Worm (Caenorhabditis elegans) whole organism, mixed stage, embryonic: ENCODE measurements around the gene clec-71.
"Not testable (repeated sequence)": the region's sequence is repeated elsewhere in the genome, so short reads cannot be mapped to it uniquely, and the experiment has no call there.

Experiments
- M03D4.4 ChIP-seq: sonication (generic microtip); optimal IDR thresholded peaks from 2 replicates; lab custom pipeline; 2017; ENCODE audit warnings: mild to moderate bottlenecking, missing genetic modification characterization, missing compliant biosample characterization
- bed-3 ChIP-seq: fragments of 200-800 bp; sonication (Bioruptor generic); optimal IDR thresholded peaks from 3 replicates; lab custom pipeline; 2018; ENCODE audit warnings: mild to moderate bottlenecking, missing genetic modification characterization, moderate library complexity, missing compliant biosample characterization
- ceh-39 ChIP-seq: fragments of 150-350 bp; optimal IDR thresholded peaks from 2 replicates; lab custom pipeline; 2014; ENCODE audit warnings: missing biosample characterization, missing genetic modification characterization
- ceh-43 ChIP-seq: fragments of 200-800 bp; sonication (Bioruptor generic); optimal IDR thresholded peaks from 2 replicates; lab custom pipeline; 2018; ENCODE audit warnings: mild to moderate bottlenecking, missing genetic modification characterization, moderate library complexity, missing compliant biosample characterization
- ces-1 ChIP-seq: fragments of 150-350 bp; optimal IDR thresholded peaks from 2 replicates; lab custom pipeline; 2014; ENCODE audit warnings: missing biosample characterization, missing genetic modification reagents, missing genetic modification characterization
- drap-1 ChIP-seq: fragments of 200-800 bp; sonication (Bioruptor generic); optimal IDR thresholded peaks from 3 replicates; lab custom pipeline; 2018; ENCODE audit warnings: mild to moderate bottlenecking, missing genetic modification characterization, missing compliant biosample characterization
- flh-1 ChIP-seq: fragments of 200-800 bp; sonication (Bioruptor generic); optimal IDR thresholded peaks from 2 replicates; lab custom pipeline; 2018; ENCODE audit warnings: mild to moderate bottlenecking, missing genetic modification characterization, moderate library complexity, missing compliant biosample characterization
- ham-2 ChIP-seq: fragments of 200-800 bp; sonication (Bioruptor generic); optimal IDR thresholded peaks from 2 replicates; lab custom pipeline; 2018; ENCODE audit warnings: mild to moderate bottlenecking, missing genetic modification characterization, missing compliant biosample characterization
- hlh-1 ChIP-seq: fragments of 150-350 bp; optimal IDR thresholded peaks from 2 replicates; lab custom pipeline; 2014; ENCODE audit warnings: missing biosample characterization, missing genetic modification reagents, missing genetic modification characterization
- lin-32 ChIP-seq: fragments of 200-800 bp; sonication (Bioruptor generic); optimal IDR thresholded peaks from 2 replicates; lab custom pipeline; 2018; ENCODE audit warnings: mild to moderate bottlenecking, missing genetic modification characterization, missing compliant biosample characterization
- mab-5 ChIP-seq: fragments of 150-350 bp; optimal IDR thresholded peaks from 2 replicates; lab custom pipeline; 2014; ENCODE audit warnings: missing biosample characterization, missing genetic modification characterization
- mep-1 ChIP-seq: fragments of 150-350 bp; optimal IDR thresholded peaks from 2 replicates; lab custom pipeline; 2017; ENCODE audit warnings: missing biosample characterization, missing genetic modification reagents, missing genetic modification characterization, inconsistent platforms
- mls-2 ChIP-seq: sonication (generic microtip); optimal IDR thresholded peaks from 2 replicates; lab custom pipeline; 2016; ENCODE audit warnings: mild to moderate bottlenecking, missing genetic modification characterization, moderate library complexity, missing compliant biosample characterization
- nhr-12 ChIP-seq: fragments of 150-350 bp; optimal IDR thresholded peaks from 2 replicates; lab custom pipeline; 2014; ENCODE audit warnings: missing biosample characterization, missing genetic modification characterization
- nhr-2 ChIP-seq: fragments of 150-350 bp; optimal IDR thresholded peaks from 2 replicates; lab custom pipeline; 2014; ENCODE audit warnings: missing biosample characterization, missing genetic modification characterization
- nhr-237 ChIP-seq: fragments of 150-350 bp; optimal IDR thresholded peaks from 2 replicates; lab custom pipeline; 2014; ENCODE audit warnings: missing biosample characterization, missing genetic modification characterization
- nhr-76 ChIP-seq: sonication (generic microtip); optimal IDR thresholded peaks from 2 replicates; lab custom pipeline; 2017; ENCODE audit warnings: missing biosample characterization, missing genetic modification characterization
- pha-4 ChIP-seq: fragments of 150-350 bp; optimal IDR thresholded peaks from 2 replicates; lab custom pipeline; 2018; ENCODE audit warnings: missing biosample characterization, missing genetic modification reagents, missing genetic modification characterization
- sem-2 ChIP-seq: fragments of 200-800 bp; sonication (Bioruptor generic); optimal IDR thresholded peaks from 2 replicates; lab custom pipeline; 2018; ENCODE audit warnings: mild to moderate bottlenecking, missing genetic modification characterization, missing compliant biosample characterization
- snpc-4 ChIP-seq: fragments of 150-350 bp; optimal IDR thresholded peaks from 2 replicates; lab custom pipeline; 2014; ENCODE audit warnings: missing biosample characterization, missing genetic modification characterization
- sptf-1 ChIP-seq: sonication (generic microtip); optimal IDR thresholded peaks from 2 replicates; lab custom pipeline; 2017; ENCODE audit warnings: mild to moderate bottlenecking, missing genetic modification characterization, moderate library complexity, missing compliant biosample characterization
- tbx-8 ChIP-seq: fragments of 200-800 bp; sonication (Bioruptor generic); optimal IDR thresholded peaks from 2 replicates; lab custom pipeline; 2018; ENCODE audit warnings: mild to moderate bottlenecking, missing genetic modification characterization, moderate library complexity, missing compliant biosample characterization
- unc-120 ChIP-seq: sonication (generic microtip); optimal IDR thresholded peaks from 2 replicates; lab custom pipeline; 2017; ENCODE audit warnings: missing genetic modification characterization, missing compliant biosample characterization; ENCODE audit not compliant: poor library complexity, severe bottlenecking
- unc-39 ChIP-seq: fragments of 150-350 bp; optimal IDR thresholded peaks from 2 replicates; lab custom pipeline; 2014; ENCODE audit warnings: missing biosample characterization, missing genetic modification characterization
- unc-62 ChIP-seq: fragments of 150-350 bp; optimal IDR thresholded peaks from 2 replicates; lab custom pipeline; 2014; ENCODE audit warnings: missing biosample characterization, missing genetic modification reagents, missing genetic modification characterization
- ztf-11 ChIP-seq: fragments of 150-350 bp; optimal IDR thresholded peaks from 2 replicates; lab custom pipeline; 2014; ENCODE audit warnings: missing biosample characterization, missing genetic modification characterization

The clec-71 gene

ce11 chrIV:3911848-3912247 lies 25.4 kb upstream of the clec-71 start, which contains the start of gene F56D6.18:
Gene F56D6.18, minus strand, starts transcription at chrIV:3911948.
- not testable (repeated sequence) for TF ChIP-seq ceh-43 (GFP tag; lab: Kevin White, UChicago); nhr-76 (tag; lab: Kevin White, UChicago); sem-2 (GFP tag; lab: Kevin White, UChicago)

- TF ChIP-seq bed-3 (GFP tag; lab: Kevin White, UChicago) (no peak), unc-39 (tag; lab: Kevin White, UChicago) (no peak), ztf-11 (tag; lab: Kevin White, UChicago) (no peak), ces-1 (no peak), sem-2 (GFP tag; lab: Kevin White, UChicago) (no peak), ceh-43 (GFP tag; lab: Kevin White, UChicago) (no peak)
- TF ChIP-seq, all 35 proteins: peak for 0
Observed at ce11 chrIV:3912598-3912997, 24.7 kb upstream of the clec-71 start, which contains the start of gene F56D6.20. Gene F56D6.20, plus strand, starts transcription at chrIV:3912898.

- TF ChIP-seq drap-1 (GFP tag; lab: Kevin White, UChicago) (no peak), sem-2 (GFP tag; lab: Kevin White, UChicago) (no peak), hlh-1 (tag; lab: Kevin White, UChicago) (no peak), M03D4.4 (tag; lab: Kevin White, UChicago) (no peak), unc-120 (tag; lab: Kevin White, UChicago) (no peak), pha-4 (no peak), nhr-76 (tag; lab: Kevin White, UChicago) (no peak), nhr-2 (tag; lab: Kevin White, UChicago) (no peak), ztf-11 (tag; lab: Kevin White, UChicago) (no peak)
- TF ChIP-seq, all 35 proteins: peak for 0
Observed at ce11 chrIV:3914462-3914861, 22.8 kb upstream of the clec-71 start, which contains the start of gene F56D6.19. Gene F56D6.19, plus strand, starts transcription at chrIV:3914762.

- TF ChIP-seq flh-1 (GFP tag; lab: Kevin White, UChicago) (no peak), tbx-8 (GFP tag; lab: Kevin White, UChicago) (no peak), nhr-12 (tag; lab: Kevin White, UChicago) (no peak), unc-120 (tag; lab: Kevin White, UChicago) (no peak), mab-5 (tag; lab: Kevin White, UChicago) (no peak), mls-2 (tag; lab: Kevin White, UChicago) (no peak), pha-4 (no peak), mep-1 (tag; lab: Kevin White, UChicago) (no peak), hlh-1 (tag; lab: Kevin White, UChicago) (no peak), ces-1 (no peak), sptf-1 (tag; lab: Kevin White, UChicago) (no peak), nhr-76 (tag; lab: Kevin White, UChicago) (no peak), snpc-4 (tag; lab: Kevin White, UChicago) (no peak)
- TF ChIP-seq, all 35 proteins: peak for 0
Observed at ce11 chrIV:3915296-3915695, 22.0 kb upstream of the clec-71 start, which contains the start of gene srz-20. Gene srz-20, plus strand, starts transcription at chrIV:3915596.

ce11 chrIV:3917405-3917804 lies 19.9 kb upstream of the clec-71 start, which contains the start of gene F56D6.14:
Gene F56D6.14, plus strand, starts transcription at chrIV:3917705.
- TF ChIP-seq ces-1 (no peak), pha-4 (no peak), bed-3 (GFP tag; lab: Kevin White, UChicago) (no peak), flh-1 (GFP tag; lab: Kevin White, UChicago) (no peak), unc-62 (GFP tag; lab: Kevin White, UChicago) (no peak), lin-32 (GFP tag; lab: Kevin White, UChicago) (no peak), M03D4.4 (tag; lab: Kevin White, UChicago) (no peak), nhr-76 (tag; lab: Kevin White, UChicago) (no peak), ham-2 (no peak), ceh-39 (tag; lab: Kevin White, UChicago) (no peak)
- TF ChIP-seq, all 35 proteins: peak for 0

- TF ChIP-seq nhr-76 (tag; lab: Kevin White, UChicago): no peak
- no peak for TF ChIP-seq nhr-237 (tag; lab: Kevin White, UChicago)
Observed at ce11 chrIV:3918160-3918559, 19.1 kb upstream of the clec-71 start, which contains the start of gene F56D6.23. Gene F56D6.23, plus strand, starts transcription at chrIV:3918460.
